Worm (Caenorhabditis elegans) whole organism, L2 larva: ENCODE measurements around the gene ZK742.4.

ENCODE experiments used
- C34F6.9 ChIP-seq: fragments of 150-350 bp; optimal IDR thresholded peaks from 2 replicates; lab custom pipeline; 2014; ENCODE audit warnings: missing biosample characterization, missing genetic modification characterization
- F13H6.1 ChIP-seq: sonication (generic microtip); optimal IDR thresholded peaks from 2 replicates; lab custom pipeline; 2016; ENCODE audit warnings: missing genetic modification characterization, missing compliant biosample characterization
- R02D3.7 ChIP-seq: fragments of 150-350 bp; optimal IDR thresholded peaks from 2 replicates; lab custom pipeline; 2014; ENCODE audit warnings: missing biosample characterization, missing genetic modification characterization
- Y55F3AM.14 ChIP-seq: fragments of 200-800 bp; sonication (Bioruptor generic); optimal IDR thresholded peaks from 2 replicates; lab custom pipeline; 2018; ENCODE audit warnings: mild to moderate bottlenecking, missing genetic modification characterization, missing compliant biosample characterization
- ZK546.5 ChIP-seq: sonication (generic microtip); optimal IDR thresholded peaks from 2 replicates; lab custom pipeline; 2017; ENCODE audit warnings: missing biosample characterization, missing genetic modification characterization
- alr-1 ChIP-seq: fragments of 150-350 bp; optimal IDR thresholded peaks from 2 replicates; lab custom pipeline; 2014; ENCODE audit warnings: missing biosample characterization, missing genetic modification characterization
- ama-1 ChIP-seq: fragments of 150-350 bp; optimal IDR thresholded peaks from 2 replicates; lab custom pipeline; 2018; ENCODE audit warnings: inconsistent platforms
- blmp-1 ChIP-seq: sonication (generic microtip); optimal IDR thresholded peaks from 2 replicates; lab custom pipeline; 2017; ENCODE audit warnings: missing genetic modification characterization, mild to moderate bottlenecking, missing compliant biosample characterization, antibody characterized with exemption, moderate library complexity; ENCODE audit not compliant: insufficient read depth
- ceh-82 ChIP-seq: fragments of 150-350 bp; optimal IDR thresholded peaks from 2 replicates; lab custom pipeline; 2014; ENCODE audit warnings: missing biosample characterization, missing genetic modification characterization
- dmd-4 ChIP-seq: sonication (generic microtip); optimal IDR thresholded peaks from 2 replicates; lab custom pipeline; 2017; ENCODE audit warnings: missing biosample characterization, missing genetic modification characterization
- egl-27 ChIP-seq: sonication (generic microtip); optimal IDR thresholded peaks from 3 replicates; lab custom pipeline; 2017; ENCODE audit warnings: missing biosample characterization, missing genetic modification reagents, missing genetic modification characterization
- elt-1 ChIP-seq: fragments of 150-350 bp; optimal IDR thresholded peaks from 2 replicates; lab custom pipeline; 2014; ENCODE audit warnings: missing biosample characterization, missing genetic modification characterization
- elt-3 ChIP-seq: sonication (generic microtip); optimal IDR thresholded peaks from 2 replicates; lab custom pipeline; 2017; ENCODE audit warnings: missing biosample characterization, missing genetic modification characterization
- fos-1 ChIP-seq: fragments of 150-350 bp; optimal IDR thresholded peaks from 2 replicates; lab custom pipeline; 2014; ENCODE audit warnings: missing biosample characterization, missing genetic modification characterization
- gmeb-1 ChIP-seq: fragments of 150-350 bp; optimal IDR thresholded peaks from 2 replicates; lab custom pipeline; 2014; ENCODE audit warnings: missing biosample characterization, missing genetic modification characterization
- lin-13 ChIP-seq: fragments of 150-350 bp; optimal IDR thresholded peaks from 2 replicates; lab custom pipeline; 2014; ENCODE audit warnings: missing biosample characterization, missing genetic modification reagents, missing genetic modification characterization
- lin-39 ChIP-seq: fragments of 150-350 bp; optimal IDR thresholded peaks from 2 replicates; lab custom pipeline; 2014; ENCODE audit warnings: missing biosample characterization, missing genetic modification reagents, missing genetic modification characterization
- lsy-2 ChIP-seq, 2 experiments: fragments of 150-350 bp in 1 of 2; sonication (generic microtip) in 1 of 2; optimal IDR thresholded peaks; 2 replicates each; lab custom pipeline; 2014 to 2017; ENCODE audit warnings: missing biosample characterization in 2 of 2, missing genetic modification characterization in 2 of 2
- mdl-1 ChIP-seq, 2 experiments: fragments of 150-350 bp in 1 of 2; sonication (generic microtip) in 1 of 2; optimal IDR thresholded peaks; 2 replicates each; lab custom pipeline; 2017; ENCODE audit warnings: missing biosample characterization in 2 of 2, missing genetic modification characterization in 2 of 2
- nhr-10 ChIP-seq: sonication (generic microtip); optimal IDR thresholded peaks from 2 replicates; lab custom pipeline; 2017; ENCODE audit warnings: missing biosample characterization, missing genetic modification characterization
- nhr-129 ChIP-seq: fragments of 150-350 bp; optimal IDR thresholded peaks from 2 replicates; lab custom pipeline; 2014; ENCODE audit warnings: missing biosample characterization, missing genetic modification characterization
- nhr-21 ChIP-seq: fragments of 150-350 bp; optimal IDR thresholded peaks from 2 replicates; lab custom pipeline; 2014; ENCODE audit warnings: missing biosample characterization, missing genetic modification characterization
- nhr-23 ChIP-seq: fragments of 150-350 bp; optimal IDR thresholded peaks from 2 replicates; lab custom pipeline; 2014; ENCODE audit warnings: missing biosample characterization, missing genetic modification reagents, missing genetic modification characterization
- nhr-237 ChIP-seq: fragments of 150-350 bp; optimal IDR thresholded peaks from 2 replicates; lab custom pipeline; 2014; ENCODE audit warnings: missing biosample characterization, missing genetic modification characterization
- nhr-25 ChIP-seq: fragments of 150-350 bp; sonication (generic microtip); optimal IDR thresholded peaks from 3 replicates; lab custom pipeline; 2014; ENCODE audit warnings: missing biosample characterization, missing genetic modification characterization
- nhr-77 ChIP-seq: fragments of 150-350 bp; optimal IDR thresholded peaks from 2 replicates; lab custom pipeline; 2014; ENCODE audit warnings: missing biosample characterization, missing genetic modification characterization
- sem-4 ChIP-seq: fragments of 150-350 bp; optimal IDR thresholded peaks from 2 replicates; lab custom pipeline; 2014; ENCODE audit warnings: missing biosample characterization, missing genetic modification reagents, missing genetic modification characterization
- sma-9 ChIP-seq, 2 experiments: fragments of 150-350 bp in 1 of 2; sonication (generic microtip) in 1 of 2; optimal IDR thresholded peaks; 2 replicates each; lab custom pipeline; 2014 to 2016; ENCODE audit warnings: missing genetic modification characterization in 2 of 2, mild to moderate bottlenecking in 1 of 2, missing biosample characterization in 1 of 2, missing compliant biosample characterization in 1 of 2, missing genetic modification reagents in 1 of 2, moderate library complexity in 1 of 2
- snpc-4 ChIP-seq: fragments of 150-350 bp; optimal IDR thresholded peaks from 2 replicates; lab custom pipeline; 2014; ENCODE audit warnings: missing biosample characterization, missing genetic modification characterization
- unc-55 ChIP-seq: fragments of 150-350 bp; sonication (generic microtip); optimal IDR thresholded peaks from 3 replicates; lab custom pipeline; 2014; ENCODE audit warnings: missing biosample characterization, missing genetic modification reagents, missing genetic modification characterization
- unc-62 ChIP-seq: fragments of 150-350 bp; optimal IDR thresholded peaks from 2 replicates; lab custom pipeline; 2014; ENCODE audit warnings: missing biosample characterization, missing genetic modification reagents, missing genetic modification characterization
- zag-1 ChIP-seq: fragments of 150-350 bp; optimal IDR thresholded peaks from 2 replicates; lab custom pipeline; 2014; ENCODE audit warnings: missing biosample characterization, missing genetic modification characterization
- ztf-1 ChIP-seq: fragments of 200-800 bp; sonication (Bioruptor generic); conservative IDR thresholded peaks from 2 replicates; pipeline ENCODE4 v1.3.6; 2022; ENCODE audit warnings: missing genetic modification characterization, missing compliant biosample characterization
- ztf-11 ChIP-seq: sonication (generic microtip); optimal IDR thresholded peaks from 2 replicates; lab custom pipeline; 2017; ENCODE audit warnings: missing biosample characterization, missing genetic modification characterization

Gene ZK742.4

ce11 chrV:7803563-7803962 lies 8.0 kb downstream of the ZK742.4 start:
- TF ChIP-seq dmd-4 (tag; lab: Kevin White, UChicago) (no peak), elt-3 (no peak), ama-1 (lab: Kevin White, UChicago) (no peak), ZK546.5 (tag; lab: Kevin White, UChicago) (no peak), fos-1 (no peak), unc-62 (GFP tag; lab: Kevin White, UChicago) (no peak), unc-55 (GFP tag; lab: Kevin White, UChicago) (no peak), lin-13 (no peak), Y55F3AM.14 (GFP tag; lab: Kevin White, UChicago) (no peak), F13H6.1 (tag; lab: Kevin White, UChicago) (no peak), nhr-77 (tag; lab: Kevin White, UChicago) (no peak), sem-4 (tag; lab: Kevin White, UChicago) (no peak), snpc-4 (tag; lab: Kevin White, UChicago) (no peak), lin-39 (tag; lab: Kevin White, UChicago) (no peak), nhr-25 (no peak), nhr-23 (tag; lab: Kevin White, UChicago) (no peak), C34F6.9 (tag; lab: Kevin White, UChicago) (no peak), mdl-1 (tag; optimal IDR thresholded peaks at IDR 0.05; lab: Kevin White, UChicago) (no peak), alr-1 (tag; lab: Kevin White, UChicago) (no peak)

- TF ChIP-seq unc-62 (GFP tag; lab: Kevin White, UChicago) (no peak), ztf-11 (tag; lab: Kevin White, UChicago) (no peak), egl-27 (tag; lab: Kevin White, UChicago) (no peak), lin-13 (no peak), nhr-21 (tag; lab: Kevin White, UChicago) (no peak), mdl-1 (tag; optimal IDR thresholded peaks at IDR 0.05; lab: Kevin White, UChicago) (no peak), C34F6.9 (tag; lab: Kevin White, UChicago) (no peak), F13H6.1 (tag; lab: Kevin White, UChicago) (no peak), lin-39 (tag; lab: Kevin White, UChicago) (no peak), nhr-129 (tag; lab: Kevin White, UChicago) (no peak), ama-1 (lab: Kevin White, UChicago) (no peak), alr-1 (tag; lab: Kevin White, UChicago) (no peak), zag-1 (tag; lab: Kevin White, UChicago) (no peak), elt-1 (tag; lab: Kevin White, UChicago) (no peak), Y55F3AM.14 (GFP tag; lab: Kevin White, UChicago) (no peak), ZK546.5 (tag; lab: Kevin White, UChicago) (no peak)
- TF ChIP-seq, all 48 proteins: peak for 0
Measured at ce11 chrV:7798079-7798478, 13.5 kb downstream of the ZK742.4 start, which contains the start of gene ZK742.7. Gene ZK742.7 (plus strand): TSS chrV:7798379.

ce11 chrV:7793067-7793466 lies 18.5 kb downstream of the ZK742.4 start, which contains the start of gene flp-21:
Gene flp-21 (plus strand): TSS chrV:7793367.
- no peak for TF ChIP-seq alr-1 (tag; lab: Kevin White, UChicago)
- TF ChIP-seq gmeb-1 (tag; lab: Kevin White, UChicago) = no peak
- no peak for TF ChIP-seq mdl-1 (tag; optimal IDR thresholded peaks at IDR 0.05; lab: Kevin White, UChicago)
- no peak for TF ChIP-seq zag-1 (tag; lab: Kevin White, UChicago)
- no peak for TF ChIP-seq elt-1 (tag; lab: Kevin White, UChicago)
- no peak for TF ChIP-seq ama-1 (lab: Kevin White, UChicago)
- TF ChIP-seq lin-39 (tag; lab: Kevin White, UChicago) = no peak
- TF ChIP-seq snpc-4 (tag; lab: Kevin White, UChicago) = no peak
- no peak for TF ChIP-seq ztf-1 (GFP tag; lab: Robert Waterston, UW)
- no peak for TF ChIP-seq blmp-1 (tag; lab: Kevin White, UChicago)
- TF ChIP-seq lsy-2 (tag; optimal IDR thresholded peaks at IDR 0.05; lab: Kevin White, UChicago) = no peak

- TF ChIP-seq sma-9 (GFP tag; optimal IDR thresholded peaks at IDR 0.05; lab: Kevin White, UChicago) = peak; percentile 4
- no peak for TF ChIP-seq sma-9 (tag; optimal IDR thresholded peaks at IDR 0.05; lab: Kevin White, UChicago)
- TF ChIP-seq lin-39 (tag; lab: Kevin White, UChicago) = no peak
- TF ChIP-seq gmeb-1 (tag; lab: Kevin White, UChicago) = no peak
- no peak for TF ChIP-seq egl-27 (tag; lab: Kevin White, UChicago)
- peak; percentile 82 for TF ChIP-seq fos-1
- TF ChIP-seq nhr-10 (tag; lab: Kevin White, UChicago) = no peak
Measured at ce11 chrV:7786639-7787038, 25.0 kb downstream of the ZK742.4 start.

- no peak for TF ChIP-seq nhr-21 (tag; lab: Kevin White, UChicago)
- TF ChIP-seq nhr-237 (tag; lab: Kevin White, UChicago) = no peak
- TF ChIP-seq F13H6.1 (tag; lab: Kevin White, UChicago) = no peak
- no peak for TF ChIP-seq mdl-1 (tag; optimal IDR thresholded peaks at IDR 0.05; lab: Kevin White, UChicago)
- TF ChIP-seq egl-27 (tag; lab: Kevin White, UChicago) = no peak
- no peak for TF ChIP-seq ceh-82 (tag; lab: Kevin White, UChicago)
- TF ChIP-seq lin-13 = no peak
- no peak for TF ChIP-seq R02D3.7 (tag; lab: Kevin White, UChicago)
Measured at ce11 chrV:7785885-7786284, 25.7 kb downstream of the ZK742.4 start.
